Fruit fly (Drosophila melanogaster): Measurements from ENCODE around the gene Hmgcl.
A peak's percentile ranks its signal among the peaks of the same experiment; 100 is the strongest.

The Hmgcl gene

dm6 chr2L:6921360-6922090 lies 38.7 kb upstream of the Hmgcl start (continued):
- TF ChIP-seq CG18476 (GFP tag; optimal IDR thresholded peaks at IDR 0.05), result no peak
- TF ChIP-seq odd (GFP tag; optimal IDR thresholded peaks at IDR 0.05), result no peak
- TF ChIP-seq Sin3A (optimal IDR thresholded peaks at IDR 0.05), result peak; percentile 19
- TF ChIP-seq psq (GFP tag; optimal IDR thresholded peaks at IDR 0.05), result peak; percentile 78
- TF ChIP-seq gem (tag; optimal IDR thresholded peaks at IDR 0.05), result peak; percentile 12
- TF ChIP-seq trem (tag; optimal IDR thresholded peaks at IDR 0.05), result peak; percentile 30
- peak; percentile 27 for TF ChIP-seq Blimp-1 (GFP tag; optimal IDR thresholded peaks at IDR 0.05)
- TF ChIP-seq CG16863 (GFP tag; optimal IDR thresholded peaks at IDR 0.05), result no peak
- peak; percentile 16 for TF ChIP-seq gsb-n (tag; optimal IDR thresholded peaks at IDR 0.05)
- TF ChIP-seq E2f2 (GFP tag; IDR thresholded peaks at IDR 0.05), result 0 out of 2 replicates have a peak, but pooled peaks have one; percentile 12
- TF ChIP-seq CG14710 (tag; optimal IDR thresholded peaks at IDR 0.05), result peak; percentile 5
- TF ChIP-seq CG17829 (tag; optimal IDR thresholded peaks at IDR 0.05), result peak; percentile 8
- no peak for TF ChIP-seq tll (GFP tag; optimal IDR thresholded peaks at IDR 0.05)
- peak; percentile 37 for TF ChIP-seq lilli (GFP tag; optimal IDR thresholded peaks at IDR 0.05)
- TF ChIP-seq wor (GFP tag; IDR thresholded peaks at IDR 0.05), result no peak
- TF ChIP-seq E2f1 (GFP tag; IDR thresholded peaks at IDR 0.05), result peak; percentile 35; the same call in 1 of the 2 replicates
- TF ChIP-seq CG17186 (GFP tag; optimal IDR thresholded peaks at IDR 0.05), result peak; percentile 22
- peak; percentile 3 for TF ChIP-seq Sox102F (GFP tag; optimal IDR thresholded peaks at IDR 0.05)
- no peak for TF ChIP-seq CG13775 (GFP tag; optimal IDR thresholded peaks at IDR 0.05)
- peak; percentile 29 for TF ChIP-seq CG3281 (GFP tag; optimal IDR thresholded peaks at IDR 0.05)
- no peak for TF ChIP-seq Antp (GFP tag; optimal IDR thresholded peaks at IDR 0.05)
- peak; percentile 11 for TF ChIP-seq kay (GFP tag; optimal IDR thresholded peaks at IDR 0.05)
- peak; percentile 28 for TF ChIP-seq chn (GFP tag; optimal IDR thresholded peaks at IDR 0.05)
- peak; percentile 7 for TF ChIP-seq CG2120 (GFP tag; optimal IDR thresholded peaks at IDR 0.05)
- TF ChIP-seq Mes4 (GFP tag; optimal IDR thresholded peaks at IDR 0.05), result no peak
- TF ChIP-seq D19B (GFP tag; optimal IDR thresholded peaks at IDR 0.05), result peak; percentile 51
- TF ChIP-seq gfzf (GFP tag; optimal IDR thresholded peaks at IDR 0.05), result peak; percentile 19
- no peak for TF ChIP-seq ato (GFP tag; IDR thresholded peaks at IDR 0.05; ENCODE audit: partially characterized antibody)
- no peak for TF ChIP-seq CG12391 (tag; optimal IDR thresholded peaks at IDR 0.05)
- 0 out of 2 replicates have a peak, but pooled peaks have one; percentile 3 for TF ChIP-seq Adf1 (GFP tag; IDR thresholded peaks at IDR 0.05)
- TF ChIP-seq insv (GFP tag; optimal IDR thresholded peaks at IDR 0.05), result peak in 1 of 2 experiments; percentile 26
- no peak for TF ChIP-seq Fer2 (tag; optimal IDR thresholded peaks at IDR 0.05)
- TF ChIP-seq pb (GFP tag; optimal IDR thresholded peaks at IDR 0.05), result no peak
- no peak for TF ChIP-seq CG13624 (GFP tag; optimal IDR thresholded peaks at IDR 0.05)
- TF ChIP-seq corto (GFP tag; optimal IDR thresholded peaks at IDR 0.05), result no peak
- TF ChIP-seq CG17359 (tag; optimal IDR thresholded peaks at IDR 0.05), result peak; percentile 14
- peak; percentile 40 for TF ChIP-seq nom (GFP tag; optimal IDR thresholded peaks at IDR 0.05)
- TF ChIP-seq Vsx1 (GFP tag; optimal IDR thresholded peaks at IDR 0.05), result no peak
- TF ChIP-seq twi (tag; optimal IDR thresholded peaks at IDR 0.05), result peak; percentile 87
- peak; percentile 34 for TF ChIP-seq gro (GFP tag; optimal IDR thresholded peaks at IDR 0.05)
- no peak for TF ChIP-seq CG8290 (GFP tag; optimal IDR thresholded peaks at IDR 0.05)
- peak in 1 of 2 experiments; percentile 18 for TF ChIP-seq CG8290 (tag; optimal IDR thresholded peaks at IDR 0.05)
- no peak for TF ChIP-seq eyg (GFP tag; optimal IDR thresholded peaks at IDR 0.05)
- no peak for TF ChIP-seq CG7357 (GFP tag; IDR thresholded peaks at IDR 0.05)
- no peak for TF ChIP-seq CG9727 (GFP tag; optimal IDR thresholded peaks at IDR 0.05)
- TF ChIP-seq pros (GFP tag; optimal IDR thresholded peaks at IDR 0.05), result peak; percentile 95
- no peak for TF ChIP-seq bowl (GFP tag; IDR thresholded peaks at IDR 0.05)
- TF ChIP-seq tap (tag; optimal IDR thresholded peaks at IDR 0.05), result peak; percentile 14
- TF ChIP-seq CG34422 (GFP tag; IDR thresholded peaks at IDR 0.05), result peak; percentile 59; the same call in 1 of the 3 replicates
